Fruit fly (Drosophila melanogaster) whole organism, embryonic: ENCODE data around the gene gce.
A peak's percentile ranks its signal among the peaks of the same experiment; 100 is the strongest.

Experiments
- ATbp ChIP-seq: fragments of 200-800 bp; sonication (Bioruptor generic); optimal IDR thresholded peaks from 2 replicates; lab custom pipeline; 2017; ENCODE audit warnings: missing biosample characterization, mild to moderate bottlenecking, missing genetic modification characterization, missing genetic modification reagents
- Atf6 ChIP-seq: fragments of 200-800 bp; sonication (Bioruptor generic); IDR thresholded peaks from 2 replicates; pipeline ENCODE4 v1.3.6; 2022; ENCODE audit warnings: missing biosample characterization, missing genetic modification characterization
- B-H2 ChIP-seq: fragments of 200-800 bp; sonication (Bioruptor generic); optimal IDR thresholded peaks from 2 replicates; lab custom pipeline; 2018; ENCODE audit warnings: missing biosample characterization, mild to moderate bottlenecking, missing genetic modification characterization
- Bdp1 ChIP-seq: fragments of 200-800 bp; sonication (Bioruptor generic); optimal IDR thresholded peaks from 3 replicates; lab custom pipeline; 2016; ENCODE audit warnings: missing biosample characterization, missing genetic modification characterization
- CG10321 ChIP-seq: fragments of 200-800 bp; sonication (Bioruptor generic); IDR thresholded peaks from 2 replicates; pipeline ENCODE4 v1.3.6; 2022; ENCODE audit warnings: missing biosample characterization, missing genetic modification characterization
- CG11093 ChIP-seq: fragments of 200-800 bp; sonication (Bioruptor generic); IDR thresholded peaks from 3 replicates; pipeline ENCODE4 v1.3.6; 2022; ENCODE audit warnings: missing biosample characterization, missing genetic modification characterization
- CG12236 ChIP-seq: fragments of 200-800 bp; sonication (Bioruptor generic); optimal IDR thresholded peaks from 2 replicates; lab custom pipeline; 2016; ENCODE audit warnings: missing biosample characterization, missing genetic modification characterization
- CG12299 ChIP-seq: fragments of 200-800 bp; sonication (Bioruptor generic); optimal IDR thresholded peaks from 2 replicates; lab custom pipeline; 2018; ENCODE audit warnings: missing biosample characterization, mild to moderate bottlenecking, missing genetic modification characterization
- CG15696 ChIP-seq: fragments of 200-800 bp; sonication (Bioruptor generic); optimal IDR thresholded peaks from 2 replicates; lab custom pipeline; 2019; ENCODE audit warnings: missing biosample characterization, mild to moderate bottlenecking, missing genetic modification characterization, moderate library complexity
- CG16863 ChIP-seq: fragments of 200-800 bp; sonication (Bioruptor generic); optimal IDR thresholded peaks from 3 replicates; lab custom pipeline; 2016; ENCODE audit warnings: missing biosample characterization, missing genetic modification characterization
- CG31224 ChIP-seq: fragments of 200-800 bp; sonication (Bioruptor generic); IDR thresholded peaks from 2 replicates; pipeline ENCODE4 v1.3.6; 2022; ENCODE audit warnings: missing biosample characterization, missing genetic modification characterization
- CG32767 ChIP-seq: fragments of 200-800 bp; sonication (Bioruptor generic); IDR thresholded peaks from 2 replicates; pipeline ENCODE4 v1.3.6; 2022; ENCODE audit warnings: missing biosample characterization, missing genetic modification characterization
- CG3281 ChIP-seq: fragments of 200-800 bp; sonication (Bioruptor generic); optimal IDR thresholded peaks from 3 replicates; lab custom pipeline; 2017; ENCODE audit warnings: missing biosample characterization, mild to moderate bottlenecking, missing genetic modification characterization
- CG4404 ChIP-seq: fragments of 200-800 bp; sonication (Bioruptor generic); IDR thresholded peaks from 2 replicates; pipeline ENCODE4 v1.3.6; 2022; ENCODE audit warnings: missing biosample characterization, missing genetic modification characterization
- CG4424 ChIP-seq: fragments of 200-800 bp; sonication (Bioruptor generic); optimal IDR thresholded peaks from 3 replicates; lab custom pipeline; 2016; ENCODE audit warnings: missing biosample characterization, missing genetic modification characterization
- CG4854 ChIP-seq: fragments of 200-800 bp; sonication (Bioruptor generic); optimal IDR thresholded peaks from 2 replicates; lab custom pipeline; 2016; ENCODE audit warnings: missing biosample characterization, missing genetic modification characterization, inconsistent platforms
- CG6254 ChIP-seq: fragments of 200-800 bp; sonication (Bioruptor generic); optimal IDR thresholded peaks from 3 replicates; lab custom pipeline; 2017; ENCODE audit warnings: mild to moderate bottlenecking, missing biosample characterization, missing genetic modification reagents, missing genetic modification characterization
- CG6654 ChIP-seq: fragments of 200-800 bp; sonication (Bioruptor generic); optimal IDR thresholded peaks from 2 replicates; lab custom pipeline; 2017; ENCODE audit warnings: missing biosample characterization, mild to moderate bottlenecking, missing genetic modification characterization
- CG8359 ChIP-seq: fragments of 200-800 bp; sonication (Bioruptor generic); optimal IDR thresholded peaks from 2 replicates; lab custom pipeline; 2017; ENCODE audit warnings: missing biosample characterization, mild to moderate bottlenecking, missing genetic modification characterization, borderline replicate concordance
- CG9817 ChIP-seq: fragments of 200-800 bp; sonication (Bioruptor generic); optimal IDR thresholded peaks from 2 replicates; lab custom pipeline; 2018; ENCODE audit warnings: missing biosample characterization, mild to moderate bottlenecking, missing genetic modification characterization, moderate library complexity
- CG9876 ChIP-seq: fragments of 200-800 bp; sonication (Bioruptor generic); optimal IDR thresholded peaks from 2 replicates; lab custom pipeline; 2016; ENCODE audit warnings: missing biosample characterization, missing genetic modification characterization
- Chrac-16 ChIP-seq: fragments of 200-800 bp; sonication (Bioruptor generic); optimal IDR thresholded peaks from 3 replicates; lab custom pipeline; 2016; ENCODE audit warnings: missing biosample characterization, missing genetic modification characterization
- Hand ChIP-seq: fragments of 200-800 bp; sonication (Bioruptor generic); optimal IDR thresholded peaks from 2 replicates; lab custom pipeline; 2017; ENCODE audit warnings: mild to moderate bottlenecking, missing biosample characterization, missing genetic modification reagents, missing genetic modification characterization
- Hr39 ChIP-seq: fragments of >200 bp; optimal IDR thresholded peaks from 2 replicates; lab custom pipeline; 2017
- Lhr ChIP-seq: fragments of 200-800 bp; sonication (Bioruptor generic); optimal IDR thresholded peaks from 3 replicates; lab custom pipeline; 2017; ENCODE audit warnings: mild to moderate bottlenecking, missing biosample characterization, missing genetic modification reagents, missing genetic modification characterization
- Mrtf ChIP-seq: fragments of 200-800 bp; sonication (Bioruptor generic); IDR thresholded peaks from 3 replicates; pipeline ENCODE4 v1.3.6; 2022; ENCODE audit warnings: missing biosample characterization, missing genetic modification characterization
- Myb ChIP-seq: fragments of 200-800 bp; sonication (Bioruptor generic); optimal IDR thresholded peaks from 2 replicates; lab custom pipeline; 2016; ENCODE audit warnings: missing biosample characterization, missing genetic modification characterization
- Nf-YC ChIP-seq: fragments of 200-800 bp; optimal IDR thresholded peaks from 3 replicates; lab custom pipeline; 2019; ENCODE audit warnings: missing biosample characterization, mild to moderate bottlenecking, missing genetic modification characterization, moderate library complexity
- NfI ChIP-seq: fragments of 200-800 bp; sonication (Bioruptor generic); optimal IDR thresholded peaks from 3 replicates; lab custom pipeline; 2018; ENCODE audit warnings: missing biosample characterization, mild to moderate bottlenecking, missing genetic modification characterization, moderate library complexity
- ap ChIP-seq: fragments of 200-800 bp; sonication (Bioruptor generic); IDR thresholded peaks from 2 replicates; pipeline ENCODE4 v1.3.6; 2022; ENCODE audit warnings: missing biosample characterization, missing genetic modification characterization
- bab2 ChIP-seq: fragments of 200-800 bp; sonication (Bioruptor generic); optimal IDR thresholded peaks from 2 replicates; lab custom pipeline; 2016; ENCODE audit warnings: missing biosample characterization, missing genetic modification characterization
- cad ChIP-seq: fragments of >200 bp; optimal IDR thresholded peaks from 2 replicates; lab custom pipeline; 2017; ENCODE audit warnings: missing biosample characterization, missing genetic modification characterization
- chinmo ChIP-seq: fragments of 200-800 bp; sonication (Bioruptor generic); IDR thresholded peaks from 4 replicates; pipeline ENCODE4 v1.3.6; 2022; ENCODE audit warnings: missing biosample characterization, missing genetic modification characterization; ENCODE audit not compliant: partially characterized antibody
- emc ChIP-seq: fragments of 200-800 bp; sonication (Bioruptor generic); optimal IDR thresholded peaks from 2 replicates; lab custom pipeline; 2016; ENCODE audit warnings: missing biosample characterization, missing genetic modification characterization
- fd64A ChIP-seq: fragments of 200-800 bp; sonication (Bioruptor generic); optimal IDR thresholded peaks from 3 replicates; lab custom pipeline; 2018; ENCODE audit warnings: missing biosample characterization, mild to moderate bottlenecking, missing genetic modification characterization
- gcm ChIP-seq: fragments of 200-800 bp; sonication (Bioruptor generic); optimal IDR thresholded peaks from 2 replicates; lab custom pipeline; 2019; ENCODE audit warnings: missing biosample characterization, mild to moderate bottlenecking, missing genetic modification characterization, moderate library complexity
- insv ChIP-seq, 2 experiments: fragments of 200-800 bp; sonication (Bioruptor generic); optimal IDR thresholded peaks; 3 replicates each; lab custom pipeline; 2016 to 2018; ENCODE audit warnings: missing biosample characterization in 2 of 2, missing genetic modification characterization in 2 of 2
- jumu ChIP-seq: fragments of 200-800 bp; sonication (Bioruptor generic); optimal IDR thresholded peaks from 3 replicates; lab custom pipeline; 2016; ENCODE audit warnings: missing biosample characterization, missing genetic modification characterization
- knrl ChIP-seq: fragments of 200-800 bp; sonication (Bioruptor generic); IDR thresholded peaks from 3 replicates; pipeline ENCODE4 v1.3.6; 2022; ENCODE audit warnings: missing biosample characterization, missing genetic modification characterization; ENCODE audit not compliant: partially characterized antibody
- oc ChIP-seq: fragments of 200-800 bp; sonication (Bioruptor generic); optimal IDR thresholded peaks from 2 replicates; lab custom pipeline; 2018; ENCODE audit warnings: missing biosample characterization, mild to moderate bottlenecking, missing genetic modification characterization, moderate library complexity
- org-1 ChIP-seq: fragments of 200-800 bp; sonication (Bioruptor generic); optimal IDR thresholded peaks from 2 replicates; lab custom pipeline; 2017; ENCODE audit warnings: missing biosample characterization, missing genetic modification characterization
- otp ChIP-seq: fragments of 200-800 bp; sonication (Bioruptor generic); IDR thresholded peaks from 3 replicates; pipeline ENCODE4, ENCODE4 v1.3.6; 2022; ENCODE audit warnings: missing biosample characterization, missing genetic modification characterization
- slp2 ChIP-seq: fragments of 200-800 bp; sonication (Bioruptor generic); optimal IDR thresholded peaks from 2 replicates; lab custom pipeline; 2016; ENCODE audit warnings: missing biosample characterization, missing genetic modification characterization
- so ChIP-seq: fragments of 200-800 bp; sonication (Bioruptor generic); IDR thresholded peaks from 3 replicates; pipeline ENCODE4 v1.3.6; 2022; ENCODE audit warnings: missing biosample characterization, missing genetic modification characterization
- sob ChIP-seq: fragments of 200-800 bp; sonication (Bioruptor generic); IDR thresholded peaks from 2 replicates; pipeline ENCODE4 v1.3.6; 2022; ENCODE audit warnings: missing biosample characterization, missing genetic modification characterization
- stc ChIP-seq: fragments of 200-800 bp; sonication (Bioruptor generic); IDR thresholded peaks from 2 replicates; pipeline ENCODE4 v1.3.6; 2022; ENCODE audit warnings: missing biosample characterization, missing genetic modification characterization
- tna ChIP-seq: fragments of 200-800 bp; sonication (Bioruptor generic); IDR thresholded peaks from 2 replicates; pipeline ENCODE4 v1.3.6; 2022; ENCODE audit warnings: missing biosample characterization, missing genetic modification characterization; ENCODE audit not compliant: partially characterized antibody
- toy ChIP-seq: fragments of 200-800 bp; sonication (Bioruptor generic); IDR thresholded peaks from 2 replicates; pipeline ENCODE4 v1.3.6; 2022; ENCODE audit warnings: missing biosample characterization, missing genetic modification characterization
- ttk ChIP-seq: fragments of 200-800 bp; sonication (Bioruptor generic); IDR thresholded peaks from 2 replicates; pipeline ENCODE4 v2.1.2; 2022; ENCODE audit warnings: missing biosample characterization, missing genetic modification characterization
- unpg ChIP-seq: fragments of 200-800 bp; sonication (Bioruptor generic); optimal IDR thresholded peaks from 3 replicates; lab custom pipeline; 2018; ENCODE audit warnings: missing biosample characterization, mild to moderate bottlenecking, missing genetic modification characterization, moderate library complexity

Gene gce

dm6 chrX:15333066-15333874 lies 35.7 kb downstream of the gce start, which contains the start of the genes CG9114 and HDAC6 (continued):
- TF ChIP-seq stc (GFP tag; lab: Robert Waterston, UW), result no peak
- no peak; the same call in 1 of the 2 replicates for TF ChIP-seq CG10321
- TF ChIP-seq NfI (GFP tag; lab: Kevin White, UChicago), result no peak
- TF ChIP-seq cad, result no peak
- TF ChIP-seq Bdp1 (GFP tag; lab: Kevin White, UChicago), result no peak
- no peak for TF ChIP-seq Hand (GFP tag; lab: Kevin White, UChicago)
- no peak for TF ChIP-seq ATbp
- no peak for TF ChIP-seq insv (GFP tag; optimal IDR thresholded peaks at IDR 0.05; lab: Kevin White, UChicago)
- no peak for TF ChIP-seq bab2 (GFP tag; lab: Kevin White, UChicago)
- TF ChIP-seq CG9876, result no peak
- TF ChIP-seq CG3281 (GFP tag; lab: Kevin White, UChicago), result peak; percentile 18
- no peak for TF ChIP-seq CG12299
- no peak for TF ChIP-seq slp2 (GFP tag; lab: Kevin White, UChicago)
- no peak for TF ChIP-seq CG6654
- TF ChIP-seq CG12236 (GFP tag; lab: Kevin White, UChicago), result no peak
- TF ChIP-seq oc, result no peak
- no peak for TF ChIP-seq sob (GFP tag; lab: Robert Waterston, UW)
- peak; percentile 39; the same call in 1 of the 2 replicates for TF ChIP-seq ttk (GFP tag; lab: Robert Waterston, UW)
- TF ChIP-seq Mrtf (GFP tag; lab: Robert Waterston, UW), result no peak
- TF ChIP-seq so (GFP tag; lab: Robert Waterston, UW), result no peak
- TF ChIP-seq CG4404, result no peak
- no peak for TF ChIP-seq CG11093 (GFP tag; lab: Robert Waterston, UW)
- no peak for TF ChIP-seq jumu (GFP tag; lab: Kevin White, UChicago)
- TF ChIP-seq gcm (GFP tag; lab: Kevin White, UChicago), result peak; percentile 49
- no peak for TF ChIP-seq CG6254
- no peak for TF ChIP-seq CG16863
- TF ChIP-seq emc (GFP tag; lab: Kevin White, UChicago), result no peak
- TF ChIP-seq Nf-YC, result peak; percentile 22
- TF ChIP-seq CG15696 (tag; lab: Kevin White, UChicago), result no peak
- no peak for TF ChIP-seq CG31224 (GFP tag; lab: Robert Waterston, UW)
- TF ChIP-seq ap (GFP tag; lab: Robert Waterston, UW), result no peak
- no peak for TF ChIP-seq CG9817
- no peak for TF ChIP-seq CG8359 (GFP tag; lab: Kevin White, UChicago)
- TF ChIP-seq org-1 (GFP tag; lab: Kevin White, UChicago), result no peak
- TF ChIP-seq otp (GFP tag; lab: Robert Waterston, UW), result 0 out of 3 replicates have a peak, but pooled peaks have one; percentile 27
- TF ChIP-seq CG32767 (GFP tag; lab: Robert Waterston, UW), result no peak
- TF ChIP-seq chinmo (GFP tag; lab: Robert Waterston, UW), result peak; percentile 97
- TF ChIP-seq B-H2 (GFP tag; lab: Kevin White, UChicago), result no peak
- TF ChIP-seq tna, result peak; percentile 78; the same call in 1 of the 2 replicates
- TF ChIP-seq Chrac-16 (GFP tag; lab: Kevin White, UChicago), result no peak
- TF ChIP-seq Lhr (GFP tag; lab: Kevin White, UChicago), result no peak
- TF ChIP-seq CG4854 (GFP tag; lab: Kevin White, UChicago), result no peak
- no peak for TF ChIP-seq unpg (GFP tag; lab: Kevin White, UChicago)
- TF ChIP-seq toy (GFP tag; lab: Robert Waterston, UW), result no peak
- TF ChIP-seq Hr39 (lab: Kevin White, UChicago), result no peak
- TF ChIP-seq knrl (GFP tag; lab: Robert Waterston, UW), result peak; percentile 85
- no peak for TF ChIP-seq Atf6
- TF ChIP-seq Myb (GFP tag; lab: Kevin White, UChicago), result peak; percentile 69
- no peak for TF ChIP-seq fd64A
- TF ChIP-seq CG4424, result no peak
